Fruit fly (Drosophila melanogaster): ENCODE data around the gene CG43923.
"Not testable (repeated sequence)": the region's sequence is repeated elsewhere in the genome, so short reads cannot be mapped to it uniquely, and the experiment has no call there.

Gene CG43923

DNA sequence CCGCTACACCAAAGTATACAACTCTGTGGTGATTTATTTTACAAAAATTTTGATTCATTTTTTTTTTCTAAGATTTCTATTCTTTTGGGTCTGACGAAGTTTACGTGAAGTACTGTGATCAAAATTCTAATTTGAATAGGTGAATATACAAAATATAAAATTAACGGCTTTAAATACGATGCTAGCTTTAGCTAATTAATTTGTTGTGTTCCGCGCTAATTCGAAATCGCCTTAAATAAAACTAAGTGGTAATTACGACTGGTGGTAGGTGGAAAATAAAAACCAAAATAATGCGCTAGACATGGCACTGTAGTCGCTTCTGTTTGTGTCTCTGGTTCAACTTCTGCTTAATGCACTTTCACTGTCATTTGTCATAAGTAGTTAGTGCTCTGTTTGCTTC, at the start of gene CG43923:
Gene CG43923 (minus strand): TSS at position 101 of the 400 bp plus-strand sequence.
- not testable (repeated sequence) for TF ChIP-seq Hr83 (GFP tag; optimal IDR thresholded peaks at IDR 0.05; ENCODE audit: poor library complexity, severe bottlenecking); HLH106 (tag; optimal IDR thresholded peaks at IDR 0.05); N (GFP tag; optimal IDR thresholded peaks at IDR 0.05)

DNA sequence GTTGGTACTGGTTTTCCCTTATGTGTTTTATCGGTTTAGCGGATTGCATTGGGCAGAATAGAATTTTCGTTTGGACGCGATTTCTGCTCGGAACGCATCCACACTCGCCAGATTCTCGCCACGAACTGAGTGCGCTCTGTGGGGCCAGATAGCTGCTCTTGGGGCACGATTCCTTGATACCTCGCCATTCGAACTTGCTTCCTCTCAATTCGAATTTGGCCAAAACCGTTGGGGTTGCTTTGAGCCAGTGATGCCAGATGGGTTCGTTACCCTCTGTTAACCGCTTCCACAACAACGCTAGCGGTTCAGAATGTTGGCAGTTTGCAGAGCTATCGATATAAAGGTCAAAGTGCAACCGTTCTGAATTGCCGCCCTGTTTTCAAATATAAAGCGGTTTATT, 42.3 kb upstream of the CG43923 start, which contains the start of gene stol:
Gene stol (minus strand): TSS at position 101 of the 400 bp plus-strand sequence.
- not testable (repeated sequence) for TF ChIP-seq Jra, tai, fru (GFP tag; optimal IDR thresholded peaks at IDR 0.05)

DNA sequence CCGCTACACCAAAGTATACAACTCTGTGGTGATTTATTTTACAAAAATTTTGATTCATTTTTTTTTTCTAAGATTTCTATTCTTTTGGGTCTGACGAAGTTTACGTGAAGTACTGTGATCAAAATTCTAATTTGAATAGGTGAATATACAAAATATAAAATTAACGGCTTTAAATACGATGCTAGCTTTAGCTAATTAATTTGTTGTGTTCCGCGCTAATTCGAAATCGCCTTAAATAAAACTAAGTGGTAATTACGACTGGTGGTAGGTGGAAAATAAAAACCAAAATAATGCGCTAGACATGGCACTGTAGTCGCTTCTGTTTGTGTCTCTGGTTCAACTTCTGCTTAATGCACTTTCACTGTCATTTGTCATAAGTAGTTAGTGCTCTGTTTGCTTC, 35.1 kb upstream of the CG43923 start, which contains the start of gene CG43924:
Gene CG43924 (minus strand): TSS at position 101 of the 400 bp plus-strand sequence.
- TF ChIP-seq foxo, sv, rgr (GFP tag; optimal IDR thresholded peaks at IDR 0.05): not testable (repeated sequence)

DNA sequence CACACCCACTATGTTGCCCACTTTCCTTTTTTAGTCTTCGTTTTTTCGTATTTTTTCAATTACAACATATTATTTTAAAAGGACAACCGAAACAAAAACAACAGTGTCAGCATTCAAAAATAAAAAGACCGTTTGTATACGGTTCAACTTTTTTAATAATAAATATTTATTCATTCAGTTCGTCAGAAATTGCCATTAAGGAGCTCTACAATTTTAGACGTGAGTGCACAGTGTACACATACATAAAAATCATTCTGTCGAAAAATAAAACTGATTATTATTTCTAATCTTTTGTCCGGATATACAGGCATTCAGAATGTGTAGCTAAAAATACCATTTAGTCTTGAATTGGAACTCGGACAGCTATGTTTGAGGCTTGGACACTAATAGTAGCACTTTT, 29.0 kb upstream of the CG43923 start, which contains the start of gene CG31827:
Gene CG31827 (plus strand): TSS at position 301 of the 400 bp plus-strand sequence.
- TF ChIP-seq N (GFP tag; optimal IDR thresholded peaks at IDR 0.05); Dif (GFP tag; optimal IDR thresholded peaks at IDR 0.05; ENCODE audit: partially characterized antibody); psq (GFP tag; optimal IDR thresholded peaks at IDR 0.05): not testable (repeated sequence)

DNA sequence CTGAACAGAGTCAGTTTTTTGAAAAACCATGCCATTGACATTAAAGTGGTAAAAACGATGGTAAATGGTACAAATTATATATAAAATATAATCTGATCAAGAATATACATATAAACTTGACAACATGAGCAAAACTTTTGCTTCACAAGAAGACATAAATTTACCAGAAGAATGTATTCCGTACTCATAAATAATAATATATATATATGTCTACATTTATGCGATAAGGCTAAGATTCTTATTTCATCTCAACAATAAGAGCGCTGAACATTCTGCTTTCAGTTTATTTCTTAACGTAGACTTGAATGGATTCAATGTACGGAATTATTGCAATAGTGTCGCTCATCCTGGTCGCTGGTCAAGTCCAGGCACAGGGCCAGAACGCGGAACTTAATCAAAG, 19.8 kb upstream of the CG43923 start, which contains the start of gene CG31780:
Gene CG31780 (plus strand): TSS at position 301 of the 400 bp plus-strand sequence.
- not testable (repeated sequence) for TF ChIP-seq dmrt93B, jim, foxo (GFP tag; optimal IDR thresholded peaks at IDR 0.05)

DNA sequence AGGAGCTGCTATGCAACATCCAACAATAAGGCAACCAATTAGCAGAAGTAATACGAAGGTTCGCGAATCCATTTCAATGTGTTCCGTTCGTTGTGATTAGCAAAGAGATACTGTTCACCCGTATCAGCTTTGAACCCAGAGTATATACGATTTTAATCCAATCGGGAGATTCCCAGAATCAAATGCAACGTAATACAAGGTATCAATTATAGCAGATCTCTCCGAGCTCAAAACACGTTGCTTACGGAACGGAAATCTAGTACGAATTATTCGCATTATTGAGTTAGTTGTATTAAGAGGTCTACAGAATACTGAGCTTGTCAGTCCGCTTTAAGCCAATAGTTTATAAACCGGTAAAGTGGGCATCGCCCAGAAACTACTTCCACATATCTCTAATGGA, 18.5 kb upstream of the CG43923 start, which contains the start of gene CG44140:
Gene CG44140 (minus strand): TSS at position 101 of the 400 bp plus-strand sequence.
- not testable (repeated sequence) for TF ChIP-seq N (GFP tag; optimal IDR thresholded peaks at IDR 0.05); usp (GFP tag; optimal IDR thresholded peaks at IDR 0.05); pan (optimal IDR thresholded peaks at IDR 0.05)

DNA sequence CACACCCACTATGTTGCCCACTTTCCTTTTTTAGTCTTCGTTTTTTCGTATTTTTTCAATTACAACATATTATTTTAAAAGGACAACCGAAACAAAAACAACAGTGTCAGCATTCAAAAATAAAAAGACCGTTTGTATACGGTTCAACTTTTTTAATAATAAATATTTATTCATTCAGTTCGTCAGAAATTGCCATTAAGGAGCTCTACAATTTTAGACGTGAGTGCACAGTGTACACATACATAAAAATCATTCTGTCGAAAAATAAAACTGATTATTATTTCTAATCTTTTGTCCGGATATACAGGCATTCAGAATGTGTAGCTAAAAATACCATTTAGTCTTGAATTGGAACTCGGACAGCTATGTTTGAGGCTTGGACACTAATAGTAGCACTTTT, 6.0 kb downstream of the CG43923 start, which contains the start of gene CG18478:
Gene CG18478 (plus strand): TSS at position 301 of the 400 bp plus-strand sequence.
- not testable (repeated sequence) for TF ChIP-seq Jra, psq, fru (GFP tag; optimal IDR thresholded peaks at IDR 0.05)

DNA sequence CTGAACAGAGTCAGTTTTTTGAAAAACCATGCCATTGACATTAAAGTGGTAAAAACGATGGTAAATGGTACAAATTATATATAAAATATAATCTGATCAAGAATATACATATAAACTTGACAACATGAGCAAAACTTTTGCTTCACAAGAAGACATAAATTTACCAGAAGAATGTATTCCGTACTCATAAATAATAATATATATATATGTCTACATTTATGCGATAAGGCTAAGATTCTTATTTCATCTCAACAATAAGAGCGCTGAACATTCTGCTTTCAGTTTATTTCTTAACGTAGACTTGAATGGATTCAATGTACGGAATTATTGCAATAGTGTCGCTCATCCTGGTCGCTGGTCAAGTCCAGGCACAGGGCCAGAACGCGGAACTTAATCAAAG, 15.2 kb downstream of the CG43923 start, which contains the start of gene CG18477:
Gene CG18477 (plus strand): TSS at position 301 of the 400 bp plus-strand sequence.
- not testable (repeated sequence) for TF ChIP-seq GATAd, Jra, CG9705 (GFP tag; optimal IDR thresholded peaks at IDR 0.05)

DNA sequence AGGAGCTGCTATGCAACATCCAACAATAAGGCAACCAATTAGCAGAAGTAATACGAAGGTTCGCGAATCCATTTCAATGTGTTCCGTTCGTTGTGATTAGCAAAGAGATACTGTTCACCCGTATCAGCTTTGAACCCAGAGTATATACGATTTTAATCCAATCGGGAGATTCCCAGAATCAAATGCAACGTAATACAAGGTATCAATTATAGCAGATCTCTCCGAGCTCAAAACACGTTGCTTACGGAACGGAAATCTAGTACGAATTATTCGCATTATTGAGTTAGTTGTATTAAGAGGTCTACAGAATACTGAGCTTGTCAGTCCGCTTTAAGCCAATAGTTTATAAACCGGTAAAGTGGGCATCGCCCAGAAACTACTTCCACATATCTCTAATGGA, 16.5 kb downstream of the CG43923 start, which contains the start of gene CG44141:
Gene CG44141 (minus strand): TSS at position 101 of the 400 bp plus-strand sequence.
- TF ChIP-seq HLH106 (tag; optimal IDR thresholded peaks at IDR 0.05); Vsx2 (GFP tag; optimal IDR thresholded peaks at IDR 0.05; ENCODE audit: partially characterized antibody); Abd-B (GFP tag; optimal IDR thresholded peaks at IDR 0.05): not testable (repeated sequence)

DNA sequence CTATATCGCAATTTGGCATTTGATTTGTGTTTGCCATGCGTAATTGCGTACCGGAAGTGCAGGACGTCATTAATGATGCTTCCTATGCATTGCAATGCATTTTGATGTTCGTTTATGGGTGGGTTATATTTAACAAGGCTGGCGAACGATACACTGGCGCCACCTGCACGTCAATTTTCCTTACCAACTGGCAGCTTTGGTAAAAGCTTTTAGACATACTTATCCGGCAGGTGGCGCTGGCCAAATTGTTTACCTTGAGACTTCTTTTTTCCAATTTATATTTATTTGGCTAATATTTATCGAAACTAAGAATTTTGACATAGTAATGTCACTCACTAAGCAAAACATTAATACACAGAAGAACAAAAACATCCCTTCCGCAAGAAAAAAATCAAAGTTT, 32.1 kb downstream of the CG43923 start:
- TF ChIP-seq Hr83 (GFP tag; optimal IDR thresholded peaks at IDR 0.05; ENCODE audit: poor library complexity, severe bottlenecking): peak; percentile 65
- TF ChIP-seq h (GFP tag; optimal IDR thresholded peaks at IDR 0.05): no peak
- no peak for TF ChIP-seq Dfd (GFP tag; optimal IDR thresholded peaks at IDR 0.05)
- no peak for TF ChIP-seq N (GFP tag; optimal IDR thresholded peaks at IDR 0.05)
- no peak for TF ChIP-seq lola (GFP tag; optimal IDR thresholded peaks at IDR 0.05)
- TF ChIP-seq rgr (GFP tag; optimal IDR thresholded peaks at IDR 0.05): no peak
- peak; percentile 3 for TF ChIP-seq Myc (optimal IDR thresholded peaks at IDR 0.05)
- no peak for TF ChIP-seq Jra (GFP tag; optimal IDR thresholded peaks at IDR 0.05)
- TF ChIP-seq psq (GFP tag; optimal IDR thresholded peaks at IDR 0.05): no peak

Data from whole organism, wandering third instar larva.